Worm (Caenorhabditis elegans) whole organism, late embryonic: ENCODE data around the gene F44F4.3.

Source experiments
- C38D4.7 ChIP-seq: fragments of 200-800 bp; sonication (Bioruptor generic); optimal IDR thresholded peaks from 2 replicates; lab custom pipeline; 2018; ENCODE audit warnings: mild to moderate bottlenecking, missing genetic modification characterization, moderate library complexity, missing compliant biosample characterization
- K02D7.2 ChIP-seq: sonication (generic microtip); optimal IDR thresholded peaks from 2 replicates; lab custom pipeline; 2017; ENCODE audit warnings: mild to moderate bottlenecking, missing genetic modification characterization, missing compliant biosample characterization
- K09A11.1 ChIP-seq: sonication (generic microtip); optimal IDR thresholded peaks from 2 replicates; lab custom pipeline; 2017; ENCODE audit warnings: antibody characterized with exemption, mild to moderate bottlenecking, missing genetic modification characterization, missing compliant biosample characterization; ENCODE audit not compliant: insufficient read depth
- T23F11.4 ChIP-seq: fragments of 200-800 bp; sonication (Bioruptor generic); optimal IDR thresholded peaks from 2 replicates; lab custom pipeline; 2018; ENCODE audit warnings: mild to moderate bottlenecking, missing genetic modification characterization, missing compliant biosample characterization
- ahr-1 ChIP-seq: sonication (generic microtip); optimal IDR thresholded peaks from 2 replicates; lab custom pipeline; 2016; ENCODE audit warnings: missing genetic modification characterization, missing compliant biosample characterization
- ceh-14 ChIP-seq: sonication (generic microtip); optimal IDR thresholded peaks from 2 replicates; lab custom pipeline; 2016; ENCODE audit warnings: missing genotype, missing genetic modification characterization, missing compliant biosample characterization
- ceh-18 ChIP-seq: sonication (generic microtip); optimal IDR thresholded peaks from 2 replicates; lab custom pipeline; 2016; ENCODE audit warnings: missing genetic modification characterization, missing compliant biosample characterization
- ceh-2 ChIP-seq: sonication (generic microtip); optimal IDR thresholded peaks from 2 replicates; lab custom pipeline; 2016; ENCODE audit warnings: missing genotype, missing genetic modification characterization, missing compliant biosample characterization
- ceh-22 ChIP-seq: sonication (generic microtip); optimal IDR thresholded peaks from 2 replicates; lab custom pipeline; 2017; ENCODE audit warnings: missing biosample characterization, missing genetic modification characterization
- ceh-24 ChIP-seq: sonication (generic microtip); optimal IDR thresholded peaks from 2 replicates; lab custom pipeline; 2016; ENCODE audit warnings: mild to moderate bottlenecking, missing genetic modification characterization, missing compliant biosample characterization
- ceh-30 ChIP-seq: fragments of 150-350 bp; optimal IDR thresholded peaks from 2 replicates; lab custom pipeline; 2014; ENCODE audit warnings: missing biosample characterization, missing genetic modification characterization
- ceh-31 ChIP-seq: sonication (generic microtip); optimal IDR thresholded peaks from 2 replicates; lab custom pipeline; 2016; ENCODE audit warnings: missing genetic modification characterization, missing compliant biosample characterization
- ceh-34 ChIP-seq: sonication (generic microtip); optimal IDR thresholded peaks from 2 replicates; lab custom pipeline; 2016; ENCODE audit warnings: mild to moderate bottlenecking, missing genetic modification characterization, missing compliant biosample characterization
- che-1 ChIP-seq: sonication (generic microtip); optimal IDR thresholded peaks from 2 replicates; lab custom pipeline; 2016; ENCODE audit warnings: mild to moderate bottlenecking, missing genetic modification characterization, missing compliant biosample characterization
- dmd-4 ChIP-seq: sonication (generic microtip); optimal IDR thresholded peaks from 2 replicates; lab custom pipeline; 2016; ENCODE audit warnings: borderline replicate concordance, missing genetic modification characterization, missing compliant biosample characterization
- elt-4 ChIP-seq: sonication (generic microtip); optimal IDR thresholded peaks from 2 replicates; lab custom pipeline; 2016; ENCODE audit warnings: missing genetic modification characterization, missing compliant biosample characterization
- eyg-1 ChIP-seq: sonication (generic microtip); optimal IDR thresholded peaks from 2 replicates; lab custom pipeline; 2016; ENCODE audit warnings: missing genotype, missing genetic modification characterization, missing compliant biosample characterization
- fkh-10 ChIP-seq: fragments of 150-350 bp; optimal IDR thresholded peaks from 2 replicates; lab custom pipeline; 2014; ENCODE audit warnings: missing biosample characterization, missing genetic modification reagents, missing genetic modification characterization
- fkh-6 ChIP-seq: sonication (generic microtip); optimal IDR thresholded peaks from 2 replicates; lab custom pipeline; 2016; ENCODE audit warnings: missing genetic modification characterization, missing compliant biosample characterization
- gmeb-2 ChIP-seq: sonication (generic microtip); optimal IDR thresholded peaks from 2 replicates; lab custom pipeline; 2016; ENCODE audit warnings: missing genetic modification characterization, inconsistent platforms, missing compliant biosample characterization
- hlh-13 ChIP-seq: fragments of 200-800 bp; sonication (Bioruptor generic); optimal IDR thresholded peaks from 2 replicates; lab custom pipeline; 2018; ENCODE audit warnings: mild to moderate bottlenecking, missing genetic modification characterization, missing compliant biosample characterization
- hlh-15 ChIP-seq: sonication (generic microtip); optimal IDR thresholded peaks from 2 replicates; lab custom pipeline; 2016; ENCODE audit warnings: missing genetic modification characterization, missing compliant biosample characterization
- hlh-30 ChIP-seq: sonication (generic microtip); optimal IDR thresholded peaks from 2 replicates; lab custom pipeline; 2017; ENCODE audit warnings: antibody characterized with exemption, missing genetic modification characterization, missing compliant biosample characterization; ENCODE audit not compliant: insufficient read depth
- hlh-6 ChIP-seq: sonication (generic microtip); optimal IDR thresholded peaks from 2 replicates; lab custom pipeline; 2016; ENCODE audit warnings: missing genotype, missing genetic modification characterization, missing compliant biosample characterization
- hlh-8 ChIP-seq: sonication (generic microtip); optimal IDR thresholded peaks from 2 replicates; lab custom pipeline; 2016; ENCODE audit warnings: missing genotype, missing genetic modification characterization, missing compliant biosample characterization
- lin-11 ChIP-seq: fragments of 200-800 bp; sonication (Bioruptor generic); optimal IDR thresholded peaks from 2 replicates; lab custom pipeline; 2018; ENCODE audit warnings: mild to moderate bottlenecking, missing genetic modification characterization, missing compliant biosample characterization
- madf-2 ChIP-seq: sonication (generic microtip); optimal IDR thresholded peaks from 2 replicates; lab custom pipeline; 2017; ENCODE audit warnings: missing genetic modification characterization, missing compliant biosample characterization
- nfya-1 ChIP-seq: sonication (generic microtip); optimal IDR thresholded peaks from 2 replicates; lab custom pipeline; 2017; ENCODE audit warnings: missing genetic modification characterization, mild to moderate bottlenecking, missing compliant biosample characterization, antibody characterized with exemption, moderate library complexity
- npax-4 ChIP-seq: sonication (generic microtip); optimal IDR thresholded peaks from 2 replicates; lab custom pipeline; 2016; ENCODE audit warnings: missing genetic modification characterization, missing compliant biosample characterization
- odd-2 ChIP-seq: sonication (generic microtip); optimal IDR thresholded peaks from 2 replicates; lab custom pipeline; 2017; ENCODE audit warnings: antibody characterized with exemption, mild to moderate bottlenecking, missing genetic modification characterization, missing compliant biosample characterization
- pat-9 ChIP-seq: fragments of 200-800 bp; sonication (Bioruptor generic); optimal IDR thresholded peaks from 2 replicates; lab custom pipeline; 2018; ENCODE audit warnings: mild to moderate bottlenecking, missing genetic modification characterization, moderate library complexity, missing compliant biosample characterization
- pax-1 ChIP-seq: fragments of 150-350 bp; optimal IDR thresholded peaks from 2 replicates; lab custom pipeline; 2014; ENCODE audit warnings: missing biosample characterization, missing genetic modification characterization
- pha-2 ChIP-seq: sonication (generic microtip); optimal IDR thresholded peaks from 2 replicates; lab custom pipeline; 2017; ENCODE audit warnings: mild to moderate bottlenecking, missing genetic modification characterization, missing compliant biosample characterization
- ref-2 ChIP-seq: sonication (generic microtip); optimal IDR thresholded peaks from 2 replicates; lab custom pipeline; 2016; ENCODE audit warnings: missing genetic modification characterization, missing compliant biosample characterization
- rnt-1 ChIP-seq: sonication (generic microtip); optimal IDR thresholded peaks from 2 replicates; lab custom pipeline; 2016; ENCODE audit warnings: missing genetic modification characterization, missing compliant biosample characterization
- sox-2 ChIP-seq: fragments of 200-800 bp; sonication (Bioruptor generic); IDR thresholded peaks from 2 replicates; pipeline ENCODE4 v1.3.6; 2022; ENCODE audit warnings: missing genetic modification reagents, missing genetic modification characterization, missing compliant biosample characterization
- tbx-7 ChIP-seq: sonication (generic microtip); optimal IDR thresholded peaks from 2 replicates; lab custom pipeline; 2016; ENCODE audit warnings: missing genotype, missing genetic modification characterization, missing compliant biosample characterization
- ttx-3 ChIP-seq: sonication (generic microtip); optimal IDR thresholded peaks from 2 replicates; lab custom pipeline; 2016; ENCODE audit warnings: missing genetic modification reagents, missing genetic modification characterization, missing compliant biosample characterization
- unc-3 ChIP-seq, 2 experiments: fragments of 200-800 bp in 1 of 2; sonication (Bioruptor generic) in 1 of 2; sonication (generic microtip) in 1 of 2; conservative IDR thresholded peaks in 1 of 2; optimal IDR thresholded peaks in 1 of 2; 2 replicates each; pipeline versions ENCODE4 v1.3.6 to Lab custom; 2016 to 2022; ENCODE audit warnings: missing compliant biosample characterization in 2 of 2, missing genetic modification characterization in 2 of 2, missing genetic modification reagents in 1 of 2

The F44F4.3 gene

DNA sequence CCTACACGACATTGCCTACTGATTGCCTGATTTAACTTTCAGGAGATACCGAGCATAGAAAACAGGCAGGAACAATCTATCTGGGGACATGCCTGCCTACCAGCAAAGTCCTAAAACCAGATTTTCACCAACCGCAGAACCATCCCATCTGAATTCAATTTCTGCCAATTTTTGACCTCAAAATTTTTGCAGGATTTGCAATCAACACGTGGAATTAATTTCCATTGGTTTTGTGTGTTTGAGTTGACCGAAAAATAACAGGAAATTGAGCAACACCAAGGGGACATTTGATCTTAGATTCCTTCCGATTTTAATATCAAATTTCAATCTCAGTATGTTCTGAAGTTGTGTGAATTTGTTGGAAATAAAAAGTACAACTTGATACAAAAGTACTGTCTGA lies 13.3 kb upstream of the F44F4.3 start:
- TF ChIP-seq odd-2 (no peak), ttx-3 (no peak), ceh-24 (tag; lab: Kevin White, UChicago) (no peak)

DNA sequence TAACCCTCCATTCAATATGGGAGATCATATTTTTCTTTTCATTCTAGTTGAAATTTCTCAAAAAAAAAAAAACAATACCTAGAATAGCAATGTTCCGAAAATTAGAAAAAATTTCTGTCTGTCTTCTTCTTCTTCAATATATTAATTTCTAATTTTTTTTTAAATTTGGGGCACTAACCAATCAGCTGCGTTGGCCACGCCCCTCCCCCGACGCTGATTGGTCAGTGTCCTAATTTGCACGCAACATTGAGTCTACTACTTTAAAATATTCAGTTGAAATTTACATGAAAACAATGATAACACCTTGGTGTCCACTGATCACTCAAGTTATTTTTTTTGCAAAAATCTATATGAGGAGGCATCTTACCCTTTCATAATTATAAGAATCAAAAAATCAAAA lies 10.2 kb upstream of the F44F4.3 start:
- TF ChIP-seq pax-1 (tag; lab: Kevin White, UChicago), result no peak
- TF ChIP-seq nfya-1 (tag; lab: Kevin White, UChicago), result peak; percentile 85

DNA sequence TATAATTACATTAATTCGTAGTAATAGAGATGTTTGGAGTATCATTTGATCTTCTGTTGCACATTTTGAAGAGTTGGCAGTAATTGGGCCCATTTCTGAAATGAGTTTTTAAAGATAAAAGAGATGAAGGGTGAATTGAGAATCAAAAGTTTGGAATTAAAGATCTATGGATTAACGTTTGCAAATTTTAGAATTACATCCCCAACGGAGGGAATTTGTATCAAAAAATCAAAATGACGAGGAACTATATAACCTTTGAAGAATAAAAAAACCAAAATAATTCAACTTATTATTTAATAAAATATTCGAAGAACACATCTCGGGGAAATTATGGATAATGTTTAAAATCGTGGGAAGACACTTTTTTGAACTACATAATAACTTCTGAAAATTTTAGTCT lies 9.3 kb upstream of the F44F4.3 start, which contains the start of gene sra-10:
sra-10 (minus strand) TSS at position 101 of the 400 bp plus-strand sequence.
- no peak for TF ChIP-seq ceh-14 (tag; lab: Kevin White, UChicago)
- TF ChIP-seq madf-2 (tag; lab: Kevin White, UChicago), result no peak
- TF ChIP-seq tbx-7 (tag; lab: Kevin White, UChicago), result no peak
- TF ChIP-seq che-1 (tag; lab: Kevin White, UChicago), result no peak
- TF ChIP-seq ceh-2 (tag; lab: Kevin White, UChicago), result no peak
- no peak for TF ChIP-seq K02D7.2
- TF ChIP-seq hlh-6 (tag; lab: Kevin White, UChicago), result no peak
- no peak for TF ChIP-seq T23F11.4 (GFP tag; lab: Kevin White, UChicago)
- no peak for TF ChIP-seq dmd-4 (tag; lab: Kevin White, UChicago)
- no peak for TF ChIP-seq K09A11.1 (tag; lab: Kevin White, UChicago)
- no peak for TF ChIP-seq hlh-30 (tag; lab: Kevin White, UChicago)
- TF ChIP-seq ceh-30 (tag; lab: Kevin White, UChicago), result no peak
- TF ChIP-seq pha-2 (tag; lab: Kevin White, UChicago), result no peak

- TF ChIP-seq ceh-31 (tag; lab: Kevin White, UChicago) (no peak), nfya-1 (tag; lab: Kevin White, UChicago) (no peak), hlh-15 (tag; lab: Kevin White, UChicago) (no peak), rnt-1 (tag; lab: Kevin White, UChicago) (no peak), ceh-18 (no peak), hlh-13 (GFP tag; lab: Kevin White, UChicago) (no peak), madf-2 (tag; lab: Kevin White, UChicago) (no peak), odd-2 (no peak), pat-9 (no peak), ceh-22 (tag; lab: Kevin White, UChicago) (no peak), C38D4.7 (no peak), ceh-34 (tag; lab: Kevin White, UChicago) (no peak), ceh-24 (tag; lab: Kevin White, UChicago) (no peak), npax-4 (no peak), ref-2 (no peak), fkh-10 (GFP tag; lab: Kevin White, UChicago) (no peak), unc-3 (GFP tag; conservative IDR thresholded peaks at IDR 0.05; lab: Robert Waterston, UW) (no peak), unc-3 (tag; optimal IDR thresholded peaks at IDR 0.05; lab: Kevin White, UChicago) (no peak), fkh-6 (no peak), pha-2 (tag; lab: Kevin White, UChicago) (no peak)
These were observed 3.3 kb upstream of the F44F4.3 start, which contains the start of gene ptr-8 for ce11 chrII:10888979-10889378. Gene ptr-8, plus strand, starts transcription at chrII:10889279.

ce11 chrII:10887097-10887496 lies 1.4 kb upstream of the F44F4.3 start:
- TF ChIP-seq hlh-8 (tag; lab: Kevin White, UChicago) (no peak), ceh-22 (tag; lab: Kevin White, UChicago) (no peak), eyg-1 (tag; lab: Kevin White, UChicago) (no peak), ceh-30 (tag; lab: Kevin White, UChicago) (no peak), odd-2 (no peak), gmeb-2 (tag; lab: Kevin White, UChicago) (no peak), dmd-4 (tag; lab: Kevin White, UChicago) (no peak), ref-2 (no peak), elt-4 (tag; lab: Kevin White, UChicago) (no peak), ahr-1 (no peak), ceh-14 (tag; lab: Kevin White, UChicago) (no peak), K02D7.2 (no peak), lin-11 (tag; lab: Kevin White, UChicago) (no peak), ceh-24 (tag; lab: Kevin White, UChicago) (no peak), sox-2 (GFP tag; lab: Robert Waterston, UW) (no peak), nfya-1 (tag; lab: Kevin White, UChicago) (no peak), madf-2 (tag; lab: Kevin White, UChicago) (no peak), ttx-3 (no peak), che-1 (tag; lab: Kevin White, UChicago) (no peak)
- TF ChIP-seq, all 69 proteins: peak for 0
